Worm (Caenorhabditis elegans) whole organism, L1 larva: ENCODE results near the gene tbck-1.

Experiments
- C16A3.4 ChIP-seq: fragments of 150-350 bp; optimal IDR thresholded peaks from 2 replicates; lab custom pipeline; 2014; ENCODE audit warnings: missing biosample characterization, missing genetic modification characterization
- C34B4.2 ChIP-seq: sonication (generic microtip); optimal IDR thresholded peaks from 2 replicates; lab custom pipeline; 2017; ENCODE audit warnings: mild to moderate bottlenecking, missing genetic modification characterization, missing compliant biosample characterization
- F16B12.6 ChIP-seq: fragments of 150-350 bp; optimal IDR thresholded peaks from 2 replicates; lab custom pipeline; 2014; ENCODE audit warnings: missing biosample characterization, missing genetic modification characterization
- Y116A8C.19 ChIP-seq: sonication (generic microtip); optimal IDR thresholded peaks from 2 replicates; lab custom pipeline; 2016; ENCODE audit warnings: missing compliant biosample characterization, missing genetic modification characterization, borderline replicate concordance
- aha-1 ChIP-seq: fragments of 150-350 bp; optimal IDR thresholded peaks from 2 replicates; lab custom pipeline; 2014; ENCODE audit warnings: missing biosample characterization, missing genetic modification characterization
- aly-2 ChIP-seq: fragments of 150-350 bp; optimal IDR thresholded peaks from 2 replicates; lab custom pipeline; 2014; ENCODE audit warnings: missing biosample characterization, missing genetic modification characterization
- ama-1 ChIP-seq: fragments of 150-350 bp; optimal IDR thresholded peaks from 2 replicates; lab custom pipeline; 2014
- blmp-1 ChIP-seq: fragments of 150-350 bp; optimal IDR thresholded peaks from 2 replicates; lab custom pipeline; 2014; ENCODE audit warnings: missing biosample characterization, missing genetic modification characterization
- ceh-88 ChIP-seq: fragments of 200-800 bp; sonication (Bioruptor generic); IDR thresholded peaks from 2 replicates; pipeline ENCODE4 v1.3.6; 2022; ENCODE audit warnings: missing genetic modification characterization, missing compliant biosample characterization
- ceh-90 ChIP-seq: sonication (generic microtip); optimal IDR thresholded peaks from 2 replicates; lab custom pipeline; 2016; ENCODE audit warnings: missing genetic modification characterization, missing compliant biosample characterization
- dpl-1 ChIP-seq, 3 experiments: fragments of 150-350 bp in 2 of 3; sonication (generic microtip) in 1 of 3; optimal IDR thresholded peaks; 2 replicates each; lab custom pipeline; 2014 to 2017; ENCODE audit warnings: missing biosample characterization in 3 of 3, missing genetic modification characterization in 3 of 3, missing genetic modification reagents in 3 of 3
- efl-1 ChIP-seq, 4 experiments: fragments of 150-350 bp; optimal IDR thresholded peaks in 3 of 4; peaks in 1 of 4; 1 replicate in 1 of 4; 2 replicates in 3 of 4; lab custom pipeline; 2014; ENCODE audit warnings: missing biosample characterization in 2 of 4, missing genetic modification characterization in 2 of 4, missing genetic modification reagents in 2 of 4
- egl-13 ChIP-seq: sonication (generic microtip); optimal IDR thresholded peaks from 2 replicates; lab custom pipeline; 2016; ENCODE audit warnings: missing genotype, missing genetic modification reagents, missing genetic modification characterization, missing compliant biosample characterization
- egl-27 ChIP-seq, 2 experiments: fragments of 150-350 bp in 1 of 2; sonication (generic microtip); optimal IDR thresholded peaks; 3 replicates each; lab custom pipeline; 2017 to 2018; ENCODE audit warnings: missing biosample characterization in 2 of 2, missing genetic modification characterization in 2 of 2, missing genetic modification reagents in 2 of 2
- elt-2 ChIP-seq: sonication (generic microtip); optimal IDR thresholded peaks from 2 replicates; lab custom pipeline; 2016; ENCODE audit warnings: missing genetic modification characterization, mild to moderate bottlenecking, inconsistent platforms, missing compliant biosample characterization, missing genetic modification reagents
- ets-5 ChIP-seq: fragments of 200-800 bp; sonication (Bioruptor generic); IDR thresholded peaks from 2 replicates; pipeline ENCODE4 v1.3.6; 2022; ENCODE audit warnings: missing genetic modification characterization, missing compliant biosample characterization
- fkh-10 ChIP-seq: sonication (generic microtip); optimal IDR thresholded peaks from 2 replicates; lab custom pipeline; 2017; ENCODE audit warnings: missing biosample characterization, missing genetic modification reagents, missing genetic modification characterization
- fkh-4 ChIP-seq: sonication (generic microtip); optimal IDR thresholded peaks from 2 replicates; lab custom pipeline; 2016; ENCODE audit warnings: missing compliant biosample characterization, missing genetic modification characterization, borderline replicate concordance
- fos-1 ChIP-seq: fragments of 150-350 bp; optimal IDR thresholded peaks from 2 replicates; lab custom pipeline; 2014; ENCODE audit warnings: missing biosample characterization, missing genetic modification characterization
- hpl-2 ChIP-seq: fragments of 150-350 bp; optimal IDR thresholded peaks from 2 replicates; lab custom pipeline; 2014; ENCODE audit warnings: missing biosample characterization, missing genetic modification reagents, missing genetic modification characterization
- irx-1 ChIP-seq: sonication (generic microtip); optimal IDR thresholded peaks from 2 replicates; lab custom pipeline; 2016; ENCODE audit warnings: missing genetic modification characterization, missing compliant biosample characterization
- isw-1 ChIP-seq: fragments of 200-800 bp; sonication (Bioruptor generic); IDR thresholded peaks from 2 replicates; pipeline ENCODE4 v1.3.6; 2022; ENCODE audit warnings: missing genetic modification characterization, missing compliant biosample characterization
- jun-1 ChIP-seq: fragments of 150-350 bp; optimal IDR thresholded peaks from 2 replicates; lab custom pipeline; 2014; ENCODE audit warnings: missing biosample characterization, missing genetic modification reagents, missing genetic modification characterization
- lin-14 ChIP-seq: fragments of 200-800 bp; sonication (Bioruptor generic); optimal IDR thresholded peaks from 2 replicates; lab custom pipeline; 2018; ENCODE audit warnings: mild to moderate bottlenecking, missing genetic modification characterization, moderate library complexity, missing compliant biosample characterization
- lin-15B ChIP-seq: fragments of 150-350 bp; sonication (generic microtip); optimal IDR thresholded peaks from 3 replicates; lab custom pipeline; 2014; ENCODE audit warnings: missing biosample characterization, missing genetic modification characterization
- lin-35 ChIP-seq, 2 experiments: fragments of 150-350 bp; optimal IDR thresholded peaks; 2 replicates each; lab custom pipeline; 2014; ENCODE audit warnings: missing biosample characterization in 2 of 2, missing genetic modification characterization in 2 of 2, missing genetic modification reagents in 2 of 2
- lsy-2 ChIP-seq, 2 experiments: fragments of 150-350 bp; optimal IDR thresholded peaks; 2 replicates each; lab custom pipeline; 2014; ENCODE audit warnings: missing biosample characterization in 2 of 2, missing genetic modification characterization in 2 of 2
- mab-9 ChIP-seq: fragments of 200-800 bp; sonication (Bioruptor generic); IDR thresholded peaks from 2 replicates; pipeline ENCODE4 v1.3.6; 2022; ENCODE audit warnings: missing genetic modification reagents, missing genetic modification characterization, missing compliant biosample characterization
- nhr-19 ChIP-seq: fragments of 200-800 bp; sonication (Bioruptor generic); conservative IDR thresholded peaks from 2 replicates; pipeline ENCODE4 v1.3.6; 2022; ENCODE audit warnings: missing genetic modification characterization, missing compliant biosample characterization
- nhr-237 ChIP-seq: fragments of 150-350 bp; optimal IDR thresholded peaks from 2 replicates; lab custom pipeline; 2014; ENCODE audit warnings: missing biosample characterization, missing genetic modification characterization
- nhr-47 ChIP-seq: sonication (generic microtip); optimal IDR thresholded peaks from 2 replicates; lab custom pipeline; 2016; ENCODE audit warnings: mild to moderate bottlenecking, missing genetic modification characterization, moderate library complexity, missing compliant biosample characterization
- nhr-71 ChIP-seq: sonication (generic microtip); optimal IDR thresholded peaks from 2 replicates; lab custom pipeline; 2016; ENCODE audit warnings: mild to moderate bottlenecking, missing genetic modification characterization, moderate library complexity, missing compliant biosample characterization
- nhr-76 ChIP-seq: sonication (generic microtip); optimal IDR thresholded peaks from 2 replicates; lab custom pipeline; 2017; ENCODE audit warnings: missing biosample characterization, missing genetic modification characterization
- nhr-84 ChIP-seq: sonication (generic microtip); optimal IDR thresholded peaks from 2 replicates; lab custom pipeline; 2017; ENCODE audit warnings: missing biosample characterization, missing genetic modification characterization
- nhr-85 ChIP-seq: sonication (generic microtip); peaks from one replicate; lab custom pipeline; 2016; ENCODE audit warnings: missing genetic modification characterization, inconsistent platforms, missing compliant biosample characterization
- pax-3 ChIP-seq: fragments of 200-800 bp; sonication (Bioruptor generic); optimal IDR thresholded peaks from 2 replicates; lab custom pipeline; 2018; ENCODE audit warnings: mild to moderate bottlenecking, missing genetic modification characterization, moderate library complexity, missing compliant biosample characterization
- pqm-1 ChIP-seq: sonication (generic microtip); optimal IDR thresholded peaks from 3 replicates; lab custom pipeline; 2017; ENCODE audit warnings: missing biosample characterization, missing genetic modification characterization
- rnt-1 ChIP-seq: sonication (generic microtip); optimal IDR thresholded peaks from 2 replicates; lab custom pipeline; 2016; ENCODE audit warnings: mild to moderate bottlenecking, missing genetic modification characterization, moderate library complexity, missing compliant biosample characterization
- snpc-4 ChIP-seq: fragments of 150-350 bp; optimal IDR thresholded peaks from 2 replicates; lab custom pipeline; 2014; ENCODE audit warnings: missing biosample characterization, missing genetic modification characterization
- snu-23 ChIP-seq: sonication (generic microtip); optimal IDR thresholded peaks from 2 replicates; lab custom pipeline; 2016; ENCODE audit warnings: missing genetic modification characterization, missing compliant biosample characterization
- sptf-1 ChIP-seq: fragments of 150-350 bp; optimal IDR thresholded peaks from 2 replicates; lab custom pipeline; 2014; ENCODE audit warnings: missing biosample characterization, missing genetic modification characterization
- sup-37 ChIP-seq: fragments of 200-800 bp; sonication (Bioruptor generic); optimal IDR thresholded peaks from 2 replicates; lab custom pipeline; 2018; ENCODE audit warnings: mild to moderate bottlenecking, missing genetic modification characterization, missing compliant biosample characterization
- swsn-7 ChIP-seq: sonication (generic microtip); optimal IDR thresholded peaks from 2 replicates; lab custom pipeline; 2016; ENCODE audit warnings: missing genetic modification characterization, missing compliant biosample characterization
- tlp-1 ChIP-seq: fragments of 150-350 bp; optimal IDR thresholded peaks from 2 replicates; lab custom pipeline; 2014; ENCODE audit warnings: missing biosample characterization, missing genetic modification characterization
- unc-130 ChIP-seq: fragments of 150-350 bp; optimal IDR thresholded peaks from 2 replicates; lab custom pipeline; 2017; ENCODE audit warnings: missing biosample characterization, missing genetic modification characterization, inconsistent platforms
- unc-86 ChIP-seq: sonication (generic microtip); optimal IDR thresholded peaks from 2 replicates; lab custom pipeline; 2016; ENCODE audit warnings: missing genetic modification characterization, missing compliant biosample characterization
- unc-98 ChIP-seq: fragments of 200-800 bp; sonication (Bioruptor generic); IDR thresholded peaks from 2 replicates; pipeline ENCODE4 v1.3.6; 2022; ENCODE audit warnings: missing genetic modification characterization, missing compliant biosample characterization
- vab-15 ChIP-seq: sonication (generic microtip); optimal IDR thresholded peaks from 2 replicates; lab custom pipeline; 2017; ENCODE audit warnings: missing genotype, mild to moderate bottlenecking, missing genetic modification characterization, missing compliant biosample characterization
- zag-1 ChIP-seq: fragments of 150-350 bp; optimal IDR thresholded peaks from 2 replicates; lab custom pipeline; 2014; ENCODE audit warnings: missing biosample characterization, missing genetic modification characterization
- zip-4 ChIP-seq: fragments of 200-800 bp; sonication (Bioruptor generic); optimal IDR thresholded peaks from 2 replicates; lab custom pipeline; 2018; ENCODE audit warnings: mild to moderate bottlenecking, missing genetic modification characterization, moderate library complexity, missing compliant biosample characterization
- ztf-11 ChIP-seq, 2 experiments: sonication (generic microtip); optimal IDR thresholded peaks; 2 replicates each; lab custom pipeline; 2016 to 2017; ENCODE audit warnings: missing genetic modification characterization in 2 of 2, missing biosample characterization in 1 of 2, missing compliant biosample characterization in 1 of 2
- ztf-4 ChIP-seq: fragments of 150-350 bp; optimal IDR thresholded peaks from 2 replicates; lab custom pipeline; 2014; ENCODE audit warnings: missing biosample characterization, missing genetic modification characterization

tbck-1 gene

ce11 chrII:4851594-4852106 lies 23.3 kb downstream of the tbck-1 start, which contains the start of gene dnj-9 (continued):
- TF ChIP-seq irx-1 (tag; lab: Kevin White, UChicago) (peak; percentile 93), hpl-2 (GFP tag; lab: Kevin White, UChicago) (peak; percentile 29), vab-15 (peak; percentile 45), ets-5 (GFP tag; lab: Robert Waterston, UW) (no peak), zip-4 (GFP tag; lab: Kevin White, UChicago) (peak; percentile 89), efl-1 (optimal IDR thresholded peaks at IDR 0.05; lab: Kevin White, UChicago) (peak; percentile 91 to 99), efl-1 (GFP tag; optimal IDR thresholded peaks at IDR 0.05 in 1 of 2; lab: Kevin White, UChicago) (peak; percentile 99 to 100), rnt-1 (tag; lab: Kevin White, UChicago) (peak; percentile 98), zag-1 (no peak), mab-9 (GFP tag; lab: Robert Waterston, UW) (peak; percentile 85), lin-15B (tag; lab: Kevin White, UChicago) (peak; percentile 91), ztf-11 (tag; optimal IDR thresholded peaks at IDR 0.05; lab: Kevin White, UChicago) (peak in 1 of 2 experiments; percentile 90), lin-35 (GFP tag; optimal IDR thresholded peaks at IDR 0.05; lab: Kevin White, UChicago) (peak; percentile 99), ztf-4 (tag; lab: Kevin White, UChicago) (peak; percentile 84), fkh-10 (GFP tag; lab: Kevin White, UChicago) (peak; percentile 86), nhr-76 (tag; lab: Kevin White, UChicago) (no peak), fos-1 (tag; lab: Kevin White, UChicago) (peak; percentile 90), isw-1 (GFP tag; lab: Robert Waterston, UW) (peak; percentile 91), ceh-90 (peak; percentile 57), egl-13 (tag; lab: Kevin White, UChicago) (peak; percentile 92), snu-23 (GFP tag; lab: Kevin White, UChicago) (peak; percentile 97), nhr-237 (peak; percentile 65), aha-1 (tag; lab: Kevin White, UChicago) (peak; percentile 90), C34B4.2 (peak; percentile 39), fkh-4 (tag; lab: Kevin White, UChicago) (peak; percentile 80), nhr-19 (peak; percentile 96), tlp-1 (tag; lab: Kevin White, UChicago) (no peak), nhr-84 (tag; lab: Kevin White, UChicago) (no peak), egl-27 (tag; optimal IDR thresholded peaks at IDR 0.05; lab: Kevin White, UChicago) (no peak), F16B12.6 (tag; lab: Kevin White, UChicago) (peak; percentile 72), sptf-1 (tag; lab: Kevin White, UChicago) (no peak), nhr-85 (peak; percentile 97), Y116A8C.19 (tag; lab: Kevin White, UChicago) (no peak), nhr-47 (tag; lab: Kevin White, UChicago) (peak; percentile 97), ceh-88 (GFP tag; lab: Robert Waterston, UW) (peak; percentile 83), pax-3 (peak; percentile 86), snpc-4 (peak; percentile 91), unc-98 (GFP tag; lab: Robert Waterston, UW) (peak; percentile 70), ama-1 (peak; percentile 87), aly-2 (tag; lab: Kevin White, UChicago) (peak; percentile 88), lin-14 (GFP tag; lab: Kevin White, UChicago) (peak; percentile 96), unc-86 (tag; lab: Kevin White, UChicago) (peak; percentile 94), nhr-71 (peak; percentile 98), pqm-1 (tag; lab: Kevin White, UChicago) (no peak), elt-2 (tag; lab: Kevin White, UChicago) (peak; percentile 98), blmp-1 (tag; lab: Kevin White, UChicago) (peak; percentile 85), sup-37 (GFP tag; lab: Kevin White, UChicago) (peak; percentile 86), unc-130 (tag; lab: Kevin White, UChicago) (peak; percentile 97), C16A3.4 (tag; lab: Kevin White, UChicago) (peak; percentile 97), lsy-2 (tag; optimal IDR thresholded peaks at IDR 0.05; lab: Kevin White, UChicago) (peak; percentile 95 to 96), swsn-7 (tag; lab: Kevin White, UChicago) (peak; percentile 97), dpl-1 (GFP tag; optimal IDR thresholded peaks at IDR 0.05; lab: Kevin White, UChicago) (peak; percentile 99), jun-1 (tag; lab: Kevin White, UChicago) (peak; percentile 92)
